Worm (Caenorhabditis elegans): ENCODE results near the gene glrx-22.

DNA sequence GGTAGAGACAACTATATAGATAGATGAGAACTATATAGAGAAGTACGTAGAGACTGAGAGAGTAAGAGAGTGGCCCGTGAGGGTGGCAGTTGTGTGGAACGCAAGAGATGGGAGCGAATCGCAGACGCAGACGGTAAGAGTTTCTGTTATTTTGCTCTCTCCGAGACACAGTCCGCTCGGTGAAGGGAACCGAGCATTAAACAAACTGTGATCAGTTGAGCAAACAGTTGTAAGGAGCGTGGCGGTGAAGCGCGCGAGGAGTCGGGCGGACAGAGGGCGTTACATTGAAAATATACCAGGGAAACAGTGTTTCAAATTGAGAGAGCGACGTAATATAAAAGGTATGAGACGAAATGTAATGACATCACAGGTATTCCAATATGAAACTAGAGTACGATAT, 28.5 kb upstream of the glrx-22 start:
- TF ChIP-seq zip-8 (tag; optimal IDR thresholded peaks at IDR 0.05) (no peak), sptf-1 (tag; optimal IDR thresholded peaks at IDR 0.05) (no peak), mab-5 (tag; optimal IDR thresholded peaks at IDR 0.05) (no peak)

All from whole organism, mixed stage, embryonic.